Worm (Caenorhabditis elegans) whole organism, young adult: Measurements from ENCODE around the gene Y57A10A.5.
"Not testable (repeated sequence)": the region's sequence is repeated elsewhere in the genome, so short reads cannot be mapped to it uniquely, and the experiment has no call there.

Experiments
- ceh-27 ChIP-seq: fragments of 200-800 bp; sonication (Bioruptor generic); optimal IDR thresholded peaks from 2 replicates; lab custom pipeline; 2018; ENCODE audit warnings: mild to moderate bottlenecking, missing genetic modification characterization, moderate library complexity, missing compliant biosample characterization
- chd-7 ChIP-seq: sonication (generic microtip); optimal IDR thresholded peaks from 2 replicates; lab custom pipeline; 2016; ENCODE audit warnings: mild to moderate bottlenecking, missing genetic modification characterization, moderate library complexity, missing compliant biosample characterization
- die-1 ChIP-seq: sonication (generic microtip); optimal IDR thresholded peaks from 2 replicates; lab custom pipeline; 2016; ENCODE audit warnings: missing genotype, mild to moderate bottlenecking, missing genetic modification characterization, missing compliant biosample characterization
- hlh-26 ChIP-seq: fragments of 200-800 bp; sonication (Bioruptor generic); conservative IDR thresholded peaks from 2 replicates; pipeline ENCODE4 v1.3.6; 2022; ENCODE audit warnings: missing genetic modification reagents, missing genetic modification characterization, missing compliant biosample characterization
- hsf-1 ChIP-seq: fragments of 200-800 bp; sonication (Bioruptor generic); IDR thresholded peaks from 2 replicates; pipeline ENCODE4 v1.3.6; 2022; ENCODE audit warnings: missing genetic modification reagents, missing genetic modification characterization, missing compliant biosample characterization
- madf-3 ChIP-seq: fragments of 200-800 bp; sonication (Bioruptor generic); IDR thresholded peaks from 2 replicates; pipeline ENCODE4 v1.3.6; 2022; ENCODE audit warnings: missing genetic modification reagents, missing genetic modification characterization, missing compliant biosample characterization
- mel-28 ChIP-seq: sonication (generic microtip); optimal IDR thresholded peaks from 2 replicates; lab custom pipeline; 2016; ENCODE audit warnings: borderline replicate concordance, mild to moderate bottlenecking, missing genetic modification characterization, missing compliant biosample characterization
- nhr-179 ChIP-seq: sonication (generic microtip); optimal IDR thresholded peaks from 2 replicates; lab custom pipeline; 2016; ENCODE audit warnings: mild to moderate bottlenecking, missing genetic modification characterization, missing compliant biosample characterization
- pha-4 ChIP-seq: fragments of 150-350 bp; sonication (generic microtip); optimal IDR thresholded peaks from 2 replicates; lab custom pipeline; 2014; ENCODE audit warnings: missing biosample characterization, missing genetic modification reagents, missing genetic modification characterization
- sdz-38 ChIP-seq: sonication (generic microtip); optimal IDR thresholded peaks from 2 replicates; lab custom pipeline; 2016; ENCODE audit warnings: missing genotype, missing genetic modification characterization, missing compliant biosample characterization
- unc-62 ChIP-seq: fragments of 150-350 bp; optimal IDR thresholded peaks from 2 replicates; lab custom pipeline; 2014; ENCODE audit warnings: missing biosample characterization, missing genetic modification reagents, missing genetic modification characterization
- ztf-25 ChIP-seq: fragments of 200-800 bp; sonication (Bioruptor generic); IDR thresholded peaks from 2 replicates; pipeline ENCODE4 v1.3.6; 2022; ENCODE audit warnings: missing genetic modification reagents, missing genetic modification characterization, missing compliant biosample characterization
- ztf-6 ChIP-seq: fragments of 200-800 bp; sonication (Bioruptor generic); IDR thresholded peaks from 2 replicates; pipeline ENCODE4 v1.3.6; 2022; ENCODE audit warnings: missing genetic modification reagents, missing genetic modification characterization, missing compliant biosample characterization

DNA sequence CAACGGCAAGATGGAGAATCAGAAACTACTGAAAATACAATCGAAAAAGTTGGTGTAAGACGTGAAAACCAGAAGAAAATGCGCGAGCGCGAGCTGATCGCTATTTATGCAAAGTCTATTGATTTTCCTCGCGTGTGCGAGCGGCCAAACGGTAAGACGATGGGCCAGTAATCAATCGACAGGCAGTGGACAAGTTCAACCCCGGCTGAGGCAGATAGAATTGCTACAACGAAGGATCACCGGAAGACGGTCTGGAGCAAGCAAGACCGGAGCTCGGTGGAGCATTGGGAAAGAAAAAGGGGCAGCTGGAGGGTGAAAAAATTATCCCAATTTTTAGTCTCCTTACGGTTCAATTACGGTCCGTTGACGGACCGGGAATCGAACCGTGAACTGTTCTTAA is 31.6 kb upstream of the Y57A10A.5 start:
- not testable (repeated sequence) for TF ChIP-seq chd-7 (tag; lab: Kevin White, UChicago); sdz-38 (tag; lab: Kevin White, UChicago); hlh-26 (GFP tag; lab: Robert Waterston, UW); ztf-25; die-1; ceh-27 (GFP tag; lab: Kevin White, UChicago); ztf-6; pha-4 (tag; lab: Kevin White, UChicago); madf-3 (GFP tag; lab: Robert Waterston, UW); unc-62 (GFP tag; lab: Kevin White, UChicago); nhr-179 (tag; lab: Kevin White, UChicago); hsf-1 (GFP tag; lab: Robert Waterston, UW); mel-28 (tag; lab: Kevin White, UChicago)
